Worm (Caenorhabditis elegans) whole organism, late embryonic: Measurements from ENCODE around the gene clec-238.

Experiments used
- C38D4.7 ChIP-seq: fragments of 200-800 bp; sonication (Bioruptor generic); optimal IDR thresholded peaks from 2 replicates; lab custom pipeline; 2018; ENCODE audit warnings: mild to moderate bottlenecking, missing genetic modification characterization, moderate library complexity, missing compliant biosample characterization
- F13H6.1 ChIP-seq: sonication (generic microtip); optimal IDR thresholded peaks from 2 replicates; lab custom pipeline; 2016; ENCODE audit warnings: missing genetic modification characterization, missing compliant biosample characterization
- K09A11.1 ChIP-seq: sonication (generic microtip); optimal IDR thresholded peaks from 2 replicates; lab custom pipeline; 2017; ENCODE audit warnings: antibody characterized with exemption, mild to moderate bottlenecking, missing genetic modification characterization, missing compliant biosample characterization; ENCODE audit not compliant: insufficient read depth
- ahr-1 ChIP-seq: sonication (generic microtip); optimal IDR thresholded peaks from 2 replicates; lab custom pipeline; 2016; ENCODE audit warnings: missing genetic modification characterization, missing compliant biosample characterization
- ama-1 ChIP-seq: fragments of 150-350 bp; optimal IDR thresholded peaks from 2 replicates; lab custom pipeline; 2014
- ceh-14 ChIP-seq: sonication (generic microtip); optimal IDR thresholded peaks from 2 replicates; lab custom pipeline; 2016; ENCODE audit warnings: missing genotype, missing genetic modification characterization, missing compliant biosample characterization
- ceh-19 ChIP-seq: fragments of 200-800 bp; sonication (Bioruptor generic); optimal IDR thresholded peaks from 2 replicates; lab custom pipeline; 2018; ENCODE audit warnings: mild to moderate bottlenecking, missing genetic modification characterization, missing compliant biosample characterization
- ceh-2 ChIP-seq: sonication (generic microtip); optimal IDR thresholded peaks from 2 replicates; lab custom pipeline; 2016; ENCODE audit warnings: missing genotype, missing genetic modification characterization, missing compliant biosample characterization
- ceh-22 ChIP-seq: sonication (generic microtip); optimal IDR thresholded peaks from 2 replicates; lab custom pipeline; 2017; ENCODE audit warnings: missing biosample characterization, missing genetic modification characterization
- ceh-9 ChIP-seq: sonication (generic microtip); optimal IDR thresholded peaks from 2 replicates; lab custom pipeline; 2016; ENCODE audit warnings: mild to moderate bottlenecking, missing genetic modification characterization, inconsistent platforms, missing compliant biosample characterization
- che-1 ChIP-seq: sonication (generic microtip); optimal IDR thresholded peaks from 2 replicates; lab custom pipeline; 2016; ENCODE audit warnings: mild to moderate bottlenecking, missing genetic modification characterization, missing compliant biosample characterization
- dve-1 ChIP-seq: sonication (generic microtip); optimal IDR thresholded peaks from 2 replicates; lab custom pipeline; 2017; ENCODE audit warnings: antibody characterized with exemption, mild to moderate bottlenecking, missing genetic modification characterization, missing compliant biosample characterization
- fkh-10 ChIP-seq: fragments of 150-350 bp; optimal IDR thresholded peaks from 2 replicates; lab custom pipeline; 2014; ENCODE audit warnings: missing biosample characterization, missing genetic modification reagents, missing genetic modification characterization
- gmeb-2 ChIP-seq: sonication (generic microtip); optimal IDR thresholded peaks from 2 replicates; lab custom pipeline; 2016; ENCODE audit warnings: missing genetic modification characterization, inconsistent platforms, missing compliant biosample characterization
- hlh-13 ChIP-seq: fragments of 200-800 bp; sonication (Bioruptor generic); optimal IDR thresholded peaks from 2 replicates; lab custom pipeline; 2018; ENCODE audit warnings: mild to moderate bottlenecking, missing genetic modification characterization, missing compliant biosample characterization
- hlh-15 ChIP-seq: sonication (generic microtip); optimal IDR thresholded peaks from 2 replicates; lab custom pipeline; 2016; ENCODE audit warnings: missing genetic modification characterization, missing compliant biosample characterization
- hlh-8 ChIP-seq: sonication (generic microtip); optimal IDR thresholded peaks from 2 replicates; lab custom pipeline; 2016; ENCODE audit warnings: missing genotype, missing genetic modification characterization, missing compliant biosample characterization
- lim-6 ChIP-seq: sonication (generic microtip); optimal IDR thresholded peaks from 2 replicates; lab custom pipeline; 2016; ENCODE audit warnings: missing genetic modification characterization, missing compliant biosample characterization
- lin-11 ChIP-seq: fragments of 200-800 bp; sonication (Bioruptor generic); optimal IDR thresholded peaks from 2 replicates; lab custom pipeline; 2018; ENCODE audit warnings: mild to moderate bottlenecking, missing genetic modification characterization, missing compliant biosample characterization
- nhr-232 ChIP-seq: sonication (generic microtip); optimal IDR thresholded peaks from 2 replicates; lab custom pipeline; 2016; ENCODE audit warnings: missing genetic modification characterization, missing compliant biosample characterization
- npax-4 ChIP-seq: sonication (generic microtip); optimal IDR thresholded peaks from 2 replicates; lab custom pipeline; 2016; ENCODE audit warnings: missing genetic modification characterization, missing compliant biosample characterization
- odd-2 ChIP-seq: sonication (generic microtip); optimal IDR thresholded peaks from 2 replicates; lab custom pipeline; 2017; ENCODE audit warnings: antibody characterized with exemption, mild to moderate bottlenecking, missing genetic modification characterization, missing compliant biosample characterization
- pag-3 ChIP-seq: sonication (generic microtip); optimal IDR thresholded peaks from 2 replicates; lab custom pipeline; 2016; ENCODE audit warnings: missing compliant biosample characterization, missing genetic modification characterization, borderline replicate concordance
- pat-9 ChIP-seq: fragments of 200-800 bp; sonication (Bioruptor generic); optimal IDR thresholded peaks from 2 replicates; lab custom pipeline; 2018; ENCODE audit warnings: mild to moderate bottlenecking, missing genetic modification characterization, moderate library complexity, missing compliant biosample characterization
- pha-2 ChIP-seq: sonication (generic microtip); optimal IDR thresholded peaks from 2 replicates; lab custom pipeline; 2017; ENCODE audit warnings: mild to moderate bottlenecking, missing genetic modification characterization, missing compliant biosample characterization
- sdc-2 ChIP-seq: sonication (generic microtip); optimal IDR thresholded peaks from 2 replicates; lab custom pipeline; 2016; ENCODE audit warnings: missing genotype, missing genetic modification characterization, missing compliant biosample characterization
- sox-2 ChIP-seq: fragments of 200-800 bp; sonication (Bioruptor generic); IDR thresholded peaks from 2 replicates; pipeline ENCODE4 v1.3.6; 2022; ENCODE audit warnings: missing genetic modification reagents, missing genetic modification characterization, missing compliant biosample characterization
- syd-9 ChIP-seq: sonication (generic microtip); optimal IDR thresholded peaks from 2 replicates; lab custom pipeline; 2016; ENCODE audit warnings: mild to moderate bottlenecking, missing genetic modification characterization, moderate library complexity, missing compliant biosample characterization
- tbx-2 ChIP-seq: sonication (generic microtip); optimal IDR thresholded peaks from 2 replicates; lab custom pipeline; 2016; ENCODE audit warnings: missing genetic modification characterization, missing compliant biosample characterization
- tbx-7 ChIP-seq: sonication (generic microtip); optimal IDR thresholded peaks from 2 replicates; lab custom pipeline; 2016; ENCODE audit warnings: missing genotype, missing genetic modification characterization, missing compliant biosample characterization
- unc-42 ChIP-seq: sonication (generic microtip); optimal IDR thresholded peaks from 2 replicates; lab custom pipeline; 2016; ENCODE audit warnings: missing genotype, missing genetic modification characterization, missing compliant biosample characterization
- unc-55 ChIP-seq: sonication (generic microtip); optimal IDR thresholded peaks from 2 replicates; lab custom pipeline; 2017; ENCODE audit warnings: missing biosample characterization, missing genetic modification reagents, missing genetic modification characterization
- unc-86 ChIP-seq: sonication (generic microtip); optimal IDR thresholded peaks from 2 replicates; lab custom pipeline; 2016; ENCODE audit warnings: missing genetic modification characterization, missing compliant biosample characterization
- ztf-16 ChIP-seq: sonication (generic microtip); optimal IDR thresholded peaks from 2 replicates; lab custom pipeline; 2017; ENCODE audit warnings: missing genetic modification characterization, missing compliant biosample characterization

The clec-238 gene

ce11 chrV:16991734-16992133 is 40.1 kb downstream of the clec-238 start, which contains the start of gene srz-95:
Gene srz-95, plus strand, starts transcription at chrV:16992034.
- TF ChIP-seq tbx-2 (tag; lab: Kevin White, UChicago): no peak
- TF ChIP-seq ceh-9 (tag; lab: Kevin White, UChicago): no peak
- TF ChIP-seq unc-55 (GFP tag; lab: Kevin White, UChicago): no peak
- TF ChIP-seq nhr-232 (tag; lab: Kevin White, UChicago): no peak
- TF ChIP-seq sox-2 (GFP tag; lab: Robert Waterston, UW): no peak
- TF ChIP-seq odd-2 (tag; lab: Kevin White, UChicago): no peak
- TF ChIP-seq lin-11 (tag; lab: Kevin White, UChicago): no peak
- TF ChIP-seq fkh-10 (GFP tag; lab: Kevin White, UChicago): no peak
- TF ChIP-seq F13H6.1 (tag; lab: Kevin White, UChicago): no peak
- TF ChIP-seq K09A11.1 (tag; lab: Kevin White, UChicago): no peak
- no peak for TF ChIP-seq hlh-15
- no peak for TF ChIP-seq tbx-7 (tag; lab: Kevin White, UChicago)
- TF ChIP-seq pag-3: no peak
- TF ChIP-seq ceh-22 (tag; lab: Kevin White, UChicago): no peak
- TF ChIP-seq npax-4 (tag; lab: Kevin White, UChicago): no peak
- TF ChIP-seq C38D4.7: no peak
- no peak for TF ChIP-seq ceh-2 (tag; lab: Kevin White, UChicago)
- no peak for TF ChIP-seq syd-9 (tag; lab: Kevin White, UChicago)
- no peak for TF ChIP-seq hlh-8 (tag; lab: Kevin White, UChicago)

DNA sequence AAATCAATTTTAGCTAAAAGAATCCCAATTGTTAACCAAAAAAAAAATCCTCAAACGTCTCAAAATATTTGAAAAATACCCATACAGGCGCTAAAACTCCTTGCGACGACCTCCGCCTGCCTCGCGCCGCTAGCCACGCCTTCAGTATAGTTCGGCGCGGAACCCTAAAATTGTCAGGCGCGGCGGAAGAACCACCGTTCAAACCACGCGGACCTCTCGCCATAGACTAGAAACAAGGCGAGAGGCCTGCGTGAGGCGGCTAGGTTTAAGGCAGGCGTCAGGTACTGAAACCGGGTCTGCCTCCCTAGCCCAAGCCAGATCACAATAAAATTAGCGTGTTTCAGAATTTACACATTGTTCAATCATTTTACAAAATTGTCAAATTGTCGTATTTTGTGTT is 40.8 kb downstream of the clec-238 start:
- TF ChIP-seq pha-2 (tag; lab: Kevin White, UChicago): no peak
- no peak for TF ChIP-seq ahr-1 (tag; lab: Kevin White, UChicago)
- TF ChIP-seq syd-9 (tag; lab: Kevin White, UChicago): no peak
- no peak for TF ChIP-seq pat-9 (tag; lab: Kevin White, UChicago)
- no peak for TF ChIP-seq unc-86

ce11 chrV:17000204-17000603 is 48.6 kb downstream of the clec-238 start, which contains the start of gene str-217:
Gene str-217, minus strand, starts transcription at chrV:17000304.
- no peak for TF ChIP-seq unc-86

- TF ChIP-seq ahr-1 (tag; lab: Kevin White, UChicago): no peak
- TF ChIP-seq ama-1 (lab: Kevin White, UChicago): no peak
- TF ChIP-seq nhr-232 (tag; lab: Kevin White, UChicago): no peak
These were observed 49.0 kb downstream of the clec-238 start for ce11 chrV:17000635-17001034.

- TF ChIP-seq tbx-7 (tag; lab: Kevin White, UChicago) (no peak), ztf-16 (tag; lab: Kevin White, UChicago) (no peak), ceh-22 (tag; lab: Kevin White, UChicago) (no peak), lin-11 (tag; lab: Kevin White, UChicago) (no peak), ceh-14 (tag; lab: Kevin White, UChicago) (no peak), pat-9 (tag; lab: Kevin White, UChicago) (no peak), lim-6 (no peak), hlh-13 (no peak), che-1 (no peak), K09A11.1 (tag; lab: Kevin White, UChicago) (no peak), ceh-19 (GFP tag; lab: Kevin White, UChicago) (no peak), unc-42 (no peak), ceh-2 (tag; lab: Kevin White, UChicago) (no peak), sdc-2 (no peak), gmeb-2 (tag; lab: Kevin White, UChicago) (no peak), dve-1 (tag; lab: Kevin White, UChicago) (no peak)
- TF ChIP-seq, all 69 proteins: peak for 0
These were observed 49.6 kb downstream of the clec-238 start, which contains the start of gene sri-9 for ce11 chrV:17001167-17001566. Gene sri-9, plus strand, starts transcription at chrV:17001467.
